Fruit fly (Drosophila melanogaster): ENCODE data around the gene Oseg4.

The Oseg4 gene

DNA sequence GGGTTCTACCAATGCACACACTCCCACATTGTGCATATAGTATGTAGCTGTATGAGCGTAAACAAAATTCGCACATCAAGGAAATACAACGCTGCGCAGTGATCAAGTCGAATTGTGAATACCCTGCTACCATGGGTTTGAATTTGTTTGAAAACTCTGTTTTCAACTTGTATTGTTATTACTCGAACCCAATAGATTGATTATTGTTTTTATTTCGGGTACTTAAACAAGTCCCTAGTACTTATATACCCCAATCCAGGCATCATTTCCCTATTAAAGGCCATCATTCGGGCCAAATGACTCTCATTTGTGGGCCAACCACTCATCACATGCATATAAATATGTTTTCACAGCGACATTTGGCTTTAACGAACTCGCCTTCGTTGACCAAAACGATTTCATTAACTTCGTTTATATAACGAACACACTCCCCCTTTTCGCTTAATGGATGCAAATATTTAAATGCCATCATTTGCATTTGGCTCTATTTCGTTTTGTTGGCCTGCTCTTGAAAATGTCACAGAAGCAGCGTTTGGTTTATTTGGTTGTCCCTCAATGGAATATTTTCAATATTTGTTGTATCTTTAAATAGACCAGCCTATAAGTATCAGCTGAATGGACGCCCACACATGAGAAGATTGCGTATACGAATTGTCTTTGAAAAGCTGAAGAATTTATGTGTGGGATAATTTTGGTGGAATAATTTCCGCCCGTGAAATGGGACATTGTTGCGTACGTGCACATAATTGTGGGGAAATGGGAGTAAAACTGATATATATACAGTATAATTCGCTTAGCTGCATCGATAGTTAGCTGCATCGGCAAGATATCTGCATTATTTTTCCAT, 4.8 kb upstream of the Oseg4 start (continued):
- TF ChIP-seq CG3847 (GFP tag; IDR thresholded peaks at IDR 0.05) (peak; percentile 66; the same call in 1 of the 2 replicates), CG4617 (GFP tag; optimal IDR thresholded peaks at IDR 0.05; ENCODE audit: borderline replicate concordance) (no peak), grn (GFP tag; optimal IDR thresholded peaks at IDR 0.05) (no peak), CG6254 (GFP tag; optimal IDR thresholded peaks at IDR 0.05) (no peak), Sox100B (GFP tag; optimal IDR thresholded peaks at IDR 0.05) (no peak), CG2202 (tag; optimal IDR thresholded peaks at IDR 0.05) (no peak), CG33213 (GFP tag; optimal IDR thresholded peaks at IDR 0.05) (no peak), danr (GFP tag; IDR thresholded peaks at IDR 0.05) (0 out of 2 replicates have a peak, but pooled peaks have one; percentile 29)

DNA sequence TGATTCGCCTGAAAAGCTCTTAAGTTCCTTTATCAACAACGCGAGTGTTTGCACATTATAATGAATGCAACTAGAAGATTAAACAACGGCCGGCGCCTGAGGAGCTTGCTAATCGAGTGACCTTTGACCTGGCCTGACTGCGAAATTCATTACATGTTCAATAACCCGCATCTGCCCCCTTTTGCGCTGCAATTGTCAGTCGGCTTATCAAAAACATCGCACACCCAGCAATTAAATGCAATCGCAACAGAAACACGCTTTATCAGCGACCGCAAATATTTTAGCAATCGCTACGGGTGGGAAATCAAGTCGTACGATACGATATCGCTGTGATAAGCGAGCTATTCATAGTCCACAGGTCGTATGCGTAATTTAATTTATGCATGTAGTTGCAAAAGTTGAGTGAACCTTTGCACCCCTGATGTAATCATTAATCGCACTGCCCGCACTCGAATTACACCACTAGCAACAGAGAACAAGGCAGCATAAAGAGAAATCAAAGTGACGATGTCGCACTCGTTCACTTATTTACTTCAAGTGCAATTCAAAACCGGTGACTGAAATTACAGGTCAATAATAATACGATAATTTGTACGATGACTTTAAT, 4.1 kb upstream of the Oseg4 start:
- TF ChIP-seq CG14860 (GFP tag; IDR thresholded peaks at IDR 0.05; ENCODE audit: partially characterized antibody) (no peak), Optix (GFP tag; IDR thresholded peaks at IDR 0.05) (no peak), chinmo (GFP tag; IDR thresholded peaks at IDR 0.05; ENCODE audit: partially characterized antibody) (0 out of 4 replicates have a peak, but pooled peaks have one; percentile 25), luna (GFP tag; optimal IDR thresholded peaks at IDR 0.05) (no peak), nom (GFP tag; optimal IDR thresholded peaks at IDR 0.05) (peak; percentile 5), pzg (GFP tag; optimal IDR thresholded peaks at IDR 0.05) (no peak), ftz-f1 (GFP tag; optimal IDR thresholded peaks at IDR 0.05) (no peak), Drgx (GFP tag; IDR thresholded peaks at IDR 0.05) (peak; percentile 12; the same call in 1 of the 2 replicates), CG8924 (tag; optimal IDR thresholded peaks at IDR 0.05) (no peak)

DNA sequence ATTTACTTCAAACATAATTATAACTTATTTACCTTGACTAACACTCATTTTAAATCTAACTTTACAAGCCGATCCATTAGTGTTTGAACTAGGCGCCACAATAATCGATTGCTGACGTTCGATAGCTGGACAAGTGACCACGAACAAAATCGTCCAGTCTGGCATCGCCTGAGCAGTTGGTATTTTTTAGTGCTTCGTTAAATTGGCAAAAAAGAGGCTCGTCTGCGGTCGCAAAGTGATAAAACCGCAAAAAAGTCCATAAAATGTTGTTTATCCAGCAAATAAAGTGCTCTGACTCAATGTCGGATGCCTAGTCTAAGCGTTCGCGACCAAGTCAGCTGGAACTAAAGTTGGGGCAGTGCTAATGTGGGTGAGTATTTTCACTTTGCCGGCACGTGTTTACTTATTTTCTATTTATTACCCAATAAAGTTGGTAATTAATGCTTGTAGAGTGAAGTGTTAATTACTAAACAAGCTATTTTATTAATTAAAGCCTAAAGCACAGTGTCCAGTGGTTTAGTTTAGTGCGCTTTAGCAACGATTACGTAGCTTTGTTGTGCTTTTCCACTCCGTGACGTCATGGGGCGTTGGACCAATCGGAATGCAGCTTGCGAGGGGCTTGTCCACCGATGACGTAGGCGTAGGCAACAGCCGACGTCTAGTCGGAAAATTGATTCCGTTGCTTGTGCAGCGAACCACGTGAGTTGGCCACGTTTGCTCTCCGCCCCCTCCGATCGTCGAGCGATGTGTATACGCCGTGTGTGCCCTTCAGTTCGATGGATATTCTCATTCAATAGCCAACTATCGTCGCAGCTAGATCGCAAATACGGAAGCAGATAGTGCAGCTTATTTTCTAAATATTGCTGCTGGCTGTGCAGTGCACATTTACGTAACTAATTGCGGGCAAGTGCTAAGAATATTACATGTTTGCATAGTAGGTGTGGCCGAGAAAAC, 3.1 kb upstream of the Oseg4 start, which contains the start of gene Gk2:
Gk2 (plus strand) TSS at position 33 of the 954 bp plus-strand sequence.
- TF ChIP-seq CG43689 (GFP tag; IDR thresholded peaks at IDR 0.05) (no peak), ERR (GFP tag; optimal IDR thresholded peaks at IDR 0.05) (no peak), CG9817 (tag; optimal IDR thresholded peaks at IDR 0.05) (no peak), her (GFP tag; optimal IDR thresholded peaks at IDR 0.05) (no peak), Doc3 (GFP tag; IDR thresholded peaks at IDR 0.05; ENCODE audit: partially characterized antibody) (no peak), CG1792 (GFP tag; optimal IDR thresholded peaks at IDR 0.05) (no peak), Taf1 (GFP tag; IDR thresholded peaks at IDR 0.05) (no peak), CG9437 (GFP tag; optimal IDR thresholded peaks at IDR 0.05) (peak; percentile 35), yki (optimal IDR thresholded peaks at IDR 0.05) (no peak), caup (GFP tag; optimal IDR thresholded peaks at IDR 0.05; ENCODE audit: severe bottlenecking) (no peak), Opbp (GFP tag; IDR thresholded peaks at IDR 0.05; ENCODE audit: partially characterized antibody) (0 out of 3 replicates have a peak, but pooled peaks have one; percentile 47), Dip3 (GFP tag; optimal IDR thresholded peaks at IDR 0.05) (no peak), CG16779 (GFP tag; IDR thresholded peaks at IDR 0.05) (no peak), CG6791 (GFP tag; IDR thresholded peaks at IDR 0.05; ENCODE audit: partially characterized antibody) (peak; percentile 48; the same call in 1 of the 3 replicates), CG2199 (GFP tag; IDR thresholded peaks at IDR 0.05) (no peak), Ssrp (tag; optimal IDR thresholded peaks at IDR 0.05) (no peak), Dp (GFP tag; optimal IDR thresholded peaks at IDR 0.05) (peak; percentile 98), Lpt (GFP tag; optimal IDR thresholded peaks at IDR 0.05) (no peak), kay (GFP tag; optimal IDR thresholded peaks at IDR 0.05) (no peak), CG9727 (GFP tag; optimal IDR thresholded peaks at IDR 0.05) (no peak), ttk (GFP tag; IDR thresholded peaks at IDR 0.05) (no peak), maf-S (GFP tag; optimal IDR thresholded peaks at IDR 0.05) (no peak), CG2120 (GFP tag; optimal IDR thresholded peaks at IDR 0.05) (no peak), Hsf (GFP tag; optimal IDR thresholded peaks at IDR 0.05) (no peak), vnd (GFP tag; IDR thresholded peaks at IDR 0.05; ENCODE audit: partially characterized antibody) (peak; percentile 55; the same call in 1 of the 3 replicates), Dll (GFP tag; IDR thresholded peaks at IDR 0.05; ENCODE audit: partially characterized antibody) (peak; percentile 55; the same call in 3 of the 4 replicates), CG4617 (GFP tag; optimal IDR thresholded peaks at IDR 0.05; ENCODE audit: borderline replicate concordance) (peak; percentile 21)
